Worm (Caenorhabditis elegans) whole organism, L1 larva: ENCODE results near the gene hpo-10.

ENCODE experiments used
- alr-1 ChIP-seq: fragments of 200-800 bp; sonication (Bioruptor generic); optimal IDR thresholded peaks from 2 replicates; lab custom pipeline; 2018; ENCODE audit warnings: borderline replicate concordance, mild to moderate bottlenecking, missing genetic modification characterization, missing compliant biosample characterization
- ces-1 ChIP-seq: fragments of 150-350 bp; optimal IDR thresholded peaks from 2 replicates; lab custom pipeline; 2014; ENCODE audit warnings: missing biosample characterization, missing genetic modification reagents, missing genetic modification characterization
- dsc-1 ChIP-seq: sonication (generic microtip); optimal IDR thresholded peaks from 2 replicates; lab custom pipeline; 2016; ENCODE audit warnings: mild to moderate bottlenecking, missing genetic modification characterization, missing compliant biosample characterization
- efl-1 ChIP-seq, 4 experiments: fragments of 150-350 bp; optimal IDR thresholded peaks in 3 of 4; peaks in 1 of 4; 1 replicate in 1 of 4; 2 replicates in 3 of 4; lab custom pipeline; 2014; ENCODE audit warnings: missing biosample characterization in 2 of 4, missing genetic modification characterization in 2 of 4, missing genetic modification reagents in 2 of 4
- hlh-4 ChIP-seq: sonication (generic microtip); optimal IDR thresholded peaks from 2 replicates; lab custom pipeline; 2016; ENCODE audit warnings: mild to moderate bottlenecking, missing genetic modification characterization, missing compliant biosample characterization
- jun-1 ChIP-seq: fragments of 150-350 bp; optimal IDR thresholded peaks from 2 replicates; lab custom pipeline; 2014; ENCODE audit warnings: missing biosample characterization, missing genetic modification reagents, missing genetic modification characterization
- lin-14 ChIP-seq: fragments of 200-800 bp; sonication (Bioruptor generic); optimal IDR thresholded peaks from 2 replicates; lab custom pipeline; 2018; ENCODE audit warnings: mild to moderate bottlenecking, missing genetic modification characterization, moderate library complexity, missing compliant biosample characterization
- lin-35 ChIP-seq, 2 experiments: fragments of 150-350 bp; optimal IDR thresholded peaks; 2 replicates each; lab custom pipeline; 2014; ENCODE audit warnings: missing biosample characterization in 2 of 2, missing genetic modification characterization in 2 of 2, missing genetic modification reagents in 2 of 2
- lsy-2 ChIP-seq, 2 experiments: fragments of 150-350 bp; optimal IDR thresholded peaks; 2 replicates each; lab custom pipeline; 2014; ENCODE audit warnings: missing biosample characterization in 2 of 2, missing genetic modification characterization in 2 of 2
- mef-2 ChIP-seq: fragments of 150-350 bp; optimal IDR thresholded peaks from 2 replicates; lab custom pipeline; 2014; ENCODE audit warnings: missing biosample characterization, missing genetic modification characterization
- nhr-19 ChIP-seq: fragments of 200-800 bp; sonication (Bioruptor generic); conservative IDR thresholded peaks from 2 replicates; pipeline ENCODE4 v1.3.6; 2022; ENCODE audit warnings: missing genetic modification characterization, missing compliant biosample characterization
- nhr-20 ChIP-seq: sonication (generic microtip); optimal IDR thresholded peaks from 2 replicates; lab custom pipeline; 2016; ENCODE audit warnings: mild to moderate bottlenecking, missing genetic modification characterization, missing compliant biosample characterization
- nhr-237 ChIP-seq: fragments of 150-350 bp; optimal IDR thresholded peaks from 2 replicates; lab custom pipeline; 2014; ENCODE audit warnings: missing biosample characterization, missing genetic modification characterization
- nhr-71 ChIP-seq: sonication (generic microtip); optimal IDR thresholded peaks from 2 replicates; lab custom pipeline; 2016; ENCODE audit warnings: mild to moderate bottlenecking, missing genetic modification characterization, moderate library complexity, missing compliant biosample characterization
- nhr-77 ChIP-seq: fragments of 150-350 bp; optimal IDR thresholded peaks from 2 replicates; lab custom pipeline; 2014; ENCODE audit warnings: missing biosample characterization, missing genetic modification characterization
- nhr-85 ChIP-seq: sonication (generic microtip); peaks from one replicate; lab custom pipeline; 2016; ENCODE audit warnings: missing genetic modification characterization, inconsistent platforms, missing compliant biosample characterization
- rnt-1 ChIP-seq: sonication (generic microtip); optimal IDR thresholded peaks from 2 replicates; lab custom pipeline; 2016; ENCODE audit warnings: mild to moderate bottlenecking, missing genetic modification characterization, moderate library complexity, missing compliant biosample characterization
- snu-23 ChIP-seq: sonication (generic microtip); optimal IDR thresholded peaks from 2 replicates; lab custom pipeline; 2016; ENCODE audit warnings: missing genetic modification characterization, missing compliant biosample characterization
- sptf-1 ChIP-seq: fragments of 150-350 bp; optimal IDR thresholded peaks from 2 replicates; lab custom pipeline; 2014; ENCODE audit warnings: missing biosample characterization, missing genetic modification characterization
- unc-30 ChIP-seq: sonication (generic microtip); optimal IDR thresholded peaks from 2 replicates; lab custom pipeline; 2017; ENCODE audit warnings: missing biosample characterization, missing genetic modification characterization
- zip-4 ChIP-seq: fragments of 200-800 bp; sonication (Bioruptor generic); optimal IDR thresholded peaks from 2 replicates; lab custom pipeline; 2018; ENCODE audit warnings: mild to moderate bottlenecking, missing genetic modification characterization, moderate library complexity, missing compliant biosample characterization

Gene hpo-10

ce11 chrIII:5925724-5926123 lies 46.4 kb downstream of the hpo-10 start, which contains the start of the genes dnc-2 and bcl-7 (continued):
- peak; percentile 73 to 75 for TF ChIP-seq lin-35 (GFP tag; optimal IDR thresholded peaks at IDR 0.05; lab: Kevin White, UChicago)
- peak; percentile 16 for TF ChIP-seq jun-1 (tag; lab: Kevin White, UChicago)
- TF ChIP-seq, all 84 proteins: peak for 33

ce11 chrIII:5930659-5931058 lies 51.4 kb downstream of the hpo-10 start:
- TF ChIP-seq lin-35 (GFP tag; optimal IDR thresholded peaks at IDR 0.05; lab: Kevin White, UChicago) (no peak), hlh-4 (tag; lab: Kevin White, UChicago) (no peak), nhr-237 (tag; lab: Kevin White, UChicago) (no peak), rnt-1 (peak; percentile 50), unc-30 (no peak), nhr-20 (peak; percentile 49), alr-1 (tag; lab: Kevin White, UChicago) (no peak), dsc-1 (tag; lab: Kevin White, UChicago) (peak; percentile 49), mef-2 (tag; lab: Kevin White, UChicago) (peak; percentile 4), nhr-85 (peak; percentile 26), snu-23 (GFP tag; lab: Kevin White, UChicago) (no peak), lsy-2 (tag; optimal IDR thresholded peaks at IDR 0.05; lab: Kevin White, UChicago) (peak in 1 of 2 experiments; percentile 34), nhr-71 (peak; percentile 62), lin-14 (GFP tag; lab: Kevin White, UChicago) (peak; percentile 57), zip-4 (GFP tag; lab: Kevin White, UChicago) (no peak), nhr-19 (GFP tag; lab: Robert Waterston, UW) (peak; percentile 27), ces-1 (no peak)

- peak; percentile 37 for TF ChIP-seq dsc-1 (tag; lab: Kevin White, UChicago)
- TF ChIP-seq nhr-85 = no peak
- TF ChIP-seq rnt-1 = peak; percentile 55
- TF ChIP-seq nhr-77 = no peak
- peak; percentile 24 for TF ChIP-seq nhr-20
- peak; percentile 17; the same call in 1 of the 2 replicates for TF ChIP-seq nhr-19 (GFP tag; lab: Robert Waterston, UW)
- peak in 1 of 2 experiments; percentile 3 for TF ChIP-seq efl-1 (optimal IDR thresholded peaks at IDR 0.05; lab: Kevin White, UChicago)
- no peak for TF ChIP-seq efl-1 (GFP tag; optimal IDR thresholded peaks at IDR 0.05 in 1 of 2; lab: Kevin White, UChicago)
- TF ChIP-seq hlh-4 (tag; lab: Kevin White, UChicago) = no peak
- TF ChIP-seq lsy-2 (tag; optimal IDR thresholded peaks at IDR 0.05; lab: Kevin White, UChicago) = peak in 1 of 2 experiments; percentile 5
- TF ChIP-seq snu-23 (GFP tag; lab: Kevin White, UChicago) = peak; percentile 17
- peak; percentile 51 for TF ChIP-seq nhr-71
- peak; percentile 28 for TF ChIP-seq lin-14 (GFP tag; lab: Kevin White, UChicago)
- no peak for TF ChIP-seq sptf-1 (tag; lab: Kevin White, UChicago)
Observed at ce11 chrIII:5931433-5931994, 52.2 kb downstream of the hpo-10 start, which contains the start of gene EGAP1.5. Gene EGAP1.5 (plus strand): TSS chrIII:5931721.
